Fruit fly (Drosophila melanogaster): ENCODE results near the gene CG44476.

The CG44476 gene

DNA sequence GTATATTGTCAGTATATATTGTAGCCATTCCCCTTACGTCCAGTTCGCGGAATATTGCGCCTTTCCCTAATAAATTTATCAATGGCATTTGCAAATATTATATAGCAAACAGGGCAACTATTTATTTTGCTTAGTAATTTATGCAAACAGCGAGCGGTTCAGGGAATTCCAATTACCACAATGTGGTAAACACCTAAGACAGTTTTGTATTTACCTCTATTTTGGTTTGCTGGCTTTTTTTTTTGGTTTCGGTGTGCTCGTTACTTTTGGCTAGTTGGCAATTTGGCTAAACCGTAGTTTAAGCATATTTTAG lies 38.8 kb upstream of the CG44476 start:
- no peak for TF ChIP-seq CG12605 (GFP tag; IDR thresholded peaks at IDR 0.05)

DNA sequence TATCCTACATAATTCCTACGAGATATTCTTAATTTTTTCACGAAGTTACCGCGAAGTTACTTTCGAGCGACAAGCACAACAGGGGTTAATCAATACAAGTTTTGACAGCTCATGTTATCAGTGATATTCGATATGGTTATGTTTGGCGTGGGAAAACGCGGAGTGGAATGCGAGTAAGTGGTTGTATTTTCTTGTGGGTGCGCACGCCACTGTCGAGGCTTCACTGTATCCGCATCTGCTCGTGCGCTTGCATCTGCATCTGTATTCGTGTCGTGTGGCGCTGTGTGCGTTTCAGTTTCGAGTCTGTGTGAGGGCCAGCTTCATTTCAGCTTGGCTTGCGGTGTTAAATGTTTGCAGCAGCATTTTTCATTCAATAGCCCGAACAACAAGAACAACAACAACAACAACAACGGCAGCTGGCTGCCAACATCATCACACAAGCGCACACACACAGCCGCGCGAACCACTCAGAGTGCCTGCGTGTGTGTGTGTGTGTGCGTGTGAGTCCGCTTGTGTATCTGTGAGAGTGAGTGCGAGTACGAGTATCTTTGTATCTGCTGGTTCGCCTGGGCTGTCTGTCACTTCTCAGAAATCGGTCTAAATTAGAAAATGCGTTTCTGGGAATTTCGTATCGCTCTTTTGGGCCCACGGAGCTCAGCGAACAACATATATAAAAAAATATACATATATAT lies 38.3 kb upstream of the CG44476 start:
- TF ChIP-seq Pif1B (GFP tag; optimal IDR thresholded peaks at IDR 0.05): no peak
- no peak for TF ChIP-seq CG17806 (tag; optimal IDR thresholded peaks at IDR 0.05)
- TF ChIP-seq CG15710 (tag; optimal IDR thresholded peaks at IDR 0.05): peak; percentile 46
- peak; percentile 70 for TF ChIP-seq EcR (GFP tag; optimal IDR thresholded peaks at IDR 0.05)
- peak; percentile 39 for TF ChIP-seq CG8301 (tag; optimal IDR thresholded peaks at IDR 0.05)
- TF ChIP-seq CG12605 (GFP tag; IDR thresholded peaks at IDR 0.05): no peak; the same call in 1 of the 2 replicates
- peak; percentile 81 for TF ChIP-seq CG4496 (GFP tag; IDR thresholded peaks at IDR 0.05)
- TF ChIP-seq CG9948 (tag; optimal IDR thresholded peaks at IDR 0.05): peak; percentile 46
- 0 out of 2 replicates have a peak, but pooled peaks have one; percentile 47 for TF ChIP-seq CG10348 (GFP tag; IDR thresholded peaks at IDR 0.05)
- peak; percentile 82 for TF ChIP-seq fd96Ca (GFP tag; IDR thresholded peaks at IDR 0.05)
- peak; percentile 81 for TF ChIP-seq Ets98B (GFP tag; IDR thresholded peaks at IDR 0.05)
- peak; percentile 41 for TF ChIP-seq Snoo (tag; optimal IDR thresholded peaks at IDR 0.05)
- TF ChIP-seq Pif1A (GFP tag; optimal IDR thresholded peaks at IDR 0.05): no peak
- TF ChIP-seq CG32121 (GFP tag; IDR thresholded peaks at IDR 0.05): 0 out of 2 replicates have a peak, but pooled peaks have one; percentile 22
- peak; percentile 48 for TF ChIP-seq CG8159 (tag; optimal IDR thresholded peaks at IDR 0.05)
- TF ChIP-seq D1 (tag; optimal IDR thresholded peaks at IDR 0.05): no peak
- TF ChIP-seq gl (tag; optimal IDR thresholded peaks at IDR 0.05): peak; percentile 54
- TF ChIP-seq rn (GFP tag; IDR thresholded peaks at IDR 0.05): peak; percentile 50; the same call in 1 of the 2 replicates
- peak; percentile 88 for TF ChIP-seq CG13204 (GFP tag; optimal IDR thresholded peaks at IDR 0.05)
- peak; percentile 47 for TF ChIP-seq CG14655 (GFP tag; optimal IDR thresholded peaks at IDR 0.05)
- peak; percentile 30 for TF ChIP-seq CG34367 (tag; optimal IDR thresholded peaks at IDR 0.05)

DNA sequence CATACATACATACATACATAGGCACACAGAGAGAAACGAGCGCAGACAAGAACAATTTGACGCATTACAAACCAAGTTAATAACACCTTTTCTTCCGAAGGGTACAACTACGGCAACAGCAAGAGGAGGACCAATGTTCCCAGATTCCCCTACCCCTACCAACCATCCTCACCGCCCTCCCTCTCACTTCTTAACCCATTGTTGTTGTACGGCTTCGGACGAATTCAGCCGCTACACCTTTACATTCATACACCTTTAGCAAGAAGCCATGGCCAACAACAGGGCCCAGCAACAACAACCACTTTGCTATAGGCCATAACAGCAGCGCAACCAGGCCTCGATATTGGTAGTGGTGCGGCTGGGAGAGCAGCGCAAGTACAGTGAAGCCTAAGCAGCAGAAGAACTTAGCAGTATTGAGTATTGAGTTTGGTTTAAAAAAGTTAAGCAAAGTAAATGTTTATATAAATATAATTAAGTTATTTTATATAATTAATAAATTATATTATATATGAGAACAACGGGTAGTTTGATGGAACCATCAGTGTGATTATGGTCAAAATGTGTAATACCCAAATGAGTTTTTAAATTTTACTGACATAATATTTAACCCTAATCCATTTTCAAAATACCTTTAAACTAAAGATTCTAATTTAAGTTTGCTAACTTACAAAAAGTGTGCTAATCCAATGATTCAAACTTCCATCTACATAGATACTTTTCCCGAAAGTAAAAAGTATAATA lies 37.6 kb upstream of the CG44476 start:
- TF ChIP-seq Snoo (tag; optimal IDR thresholded peaks at IDR 0.05): no peak
- TF ChIP-seq CG12605 (GFP tag; IDR thresholded peaks at IDR 0.05): 0 out of 2 replicates have a peak, but pooled peaks have one; percentile 10
- no peak for TF ChIP-seq Pif1B (GFP tag; optimal IDR thresholded peaks at IDR 0.05)
- TF ChIP-seq CG15710 (tag; optimal IDR thresholded peaks at IDR 0.05): peak; percentile 18
- 0 out of 2 replicates have a peak, but pooled peaks have one; percentile 22 for TF ChIP-seq CG10348 (GFP tag; IDR thresholded peaks at IDR 0.05)
- no peak for TF ChIP-seq CG8159 (tag; optimal IDR thresholded peaks at IDR 0.05)
- peak; percentile 49 for TF ChIP-seq CG8301 (tag; optimal IDR thresholded peaks at IDR 0.05)
- TF ChIP-seq CG34367 (tag; optimal IDR thresholded peaks at IDR 0.05): peak; percentile 23
- peak; percentile 20; the same call in 1 of the 2 replicates for TF ChIP-seq Ets98B (GFP tag; IDR thresholded peaks at IDR 0.05)
- TF ChIP-seq rn (GFP tag; IDR thresholded peaks at IDR 0.05): peak; percentile 30; the same call in 1 of the 2 replicates
- TF ChIP-seq CG17806 (tag; optimal IDR thresholded peaks at IDR 0.05): no peak
- TF ChIP-seq CG9948 (tag; optimal IDR thresholded peaks at IDR 0.05): no peak
- TF ChIP-seq gl (tag; optimal IDR thresholded peaks at IDR 0.05): peak; percentile 92
- TF ChIP-seq D1 (tag; optimal IDR thresholded peaks at IDR 0.05): no peak
- TF ChIP-seq CG14655 (GFP tag; optimal IDR thresholded peaks at IDR 0.05): peak; percentile 41
- TF ChIP-seq EcR (GFP tag; optimal IDR thresholded peaks at IDR 0.05): peak; percentile 74
- peak; percentile 81 for TF ChIP-seq fd96Ca (GFP tag; IDR thresholded peaks at IDR 0.05)
- peak; percentile 57; the same call in 1 of the 2 replicates for TF ChIP-seq CG32121 (GFP tag; IDR thresholded peaks at IDR 0.05)
- peak; percentile 92 for TF ChIP-seq CG13204 (GFP tag; optimal IDR thresholded peaks at IDR 0.05)
- peak; percentile 54 for TF ChIP-seq Pif1A (GFP tag; optimal IDR thresholded peaks at IDR 0.05)
- peak; percentile 74 for TF ChIP-seq CG4496 (GFP tag; IDR thresholded peaks at IDR 0.05)

DNA sequence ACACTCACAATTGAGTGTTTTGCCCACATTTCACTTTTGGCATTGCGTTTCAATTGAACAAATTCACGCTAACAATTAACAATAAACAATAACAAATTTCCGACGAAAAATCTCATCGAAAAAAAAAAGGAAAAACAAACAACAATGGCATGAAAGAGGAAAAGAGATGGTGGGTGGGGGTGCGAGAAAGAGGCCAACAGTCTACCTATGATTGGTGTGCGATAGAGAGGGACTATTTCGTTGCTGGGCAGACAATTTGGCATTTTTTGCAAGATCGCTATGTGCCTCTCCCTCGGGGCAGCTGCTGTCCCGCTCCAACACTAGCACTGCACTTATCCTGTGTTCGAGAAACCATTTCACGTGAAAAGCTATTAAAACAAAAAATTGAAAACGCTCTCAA lies 36.9 kb upstream of the CG44476 start:
- TF ChIP-seq CG17806 (tag; optimal IDR thresholded peaks at IDR 0.05): no peak
- TF ChIP-seq gl (tag; optimal IDR thresholded peaks at IDR 0.05): no peak
- no peak for TF ChIP-seq Pif1B (GFP tag; optimal IDR thresholded peaks at IDR 0.05)
- TF ChIP-seq CG34367 (tag; optimal IDR thresholded peaks at IDR 0.05): no peak
- no peak for TF ChIP-seq EcR (GFP tag; optimal IDR thresholded peaks at IDR 0.05)
- no peak for TF ChIP-seq CG9948 (tag; optimal IDR thresholded peaks at IDR 0.05)
- no peak for TF ChIP-seq CG10348 (GFP tag; IDR thresholded peaks at IDR 0.05)
- TF ChIP-seq CG8301 (tag; optimal IDR thresholded peaks at IDR 0.05): no peak
- no peak for TF ChIP-seq CG14655 (GFP tag; optimal IDR thresholded peaks at IDR 0.05)
- no peak for TF ChIP-seq CG12605 (GFP tag; IDR thresholded peaks at IDR 0.05)

DNA sequence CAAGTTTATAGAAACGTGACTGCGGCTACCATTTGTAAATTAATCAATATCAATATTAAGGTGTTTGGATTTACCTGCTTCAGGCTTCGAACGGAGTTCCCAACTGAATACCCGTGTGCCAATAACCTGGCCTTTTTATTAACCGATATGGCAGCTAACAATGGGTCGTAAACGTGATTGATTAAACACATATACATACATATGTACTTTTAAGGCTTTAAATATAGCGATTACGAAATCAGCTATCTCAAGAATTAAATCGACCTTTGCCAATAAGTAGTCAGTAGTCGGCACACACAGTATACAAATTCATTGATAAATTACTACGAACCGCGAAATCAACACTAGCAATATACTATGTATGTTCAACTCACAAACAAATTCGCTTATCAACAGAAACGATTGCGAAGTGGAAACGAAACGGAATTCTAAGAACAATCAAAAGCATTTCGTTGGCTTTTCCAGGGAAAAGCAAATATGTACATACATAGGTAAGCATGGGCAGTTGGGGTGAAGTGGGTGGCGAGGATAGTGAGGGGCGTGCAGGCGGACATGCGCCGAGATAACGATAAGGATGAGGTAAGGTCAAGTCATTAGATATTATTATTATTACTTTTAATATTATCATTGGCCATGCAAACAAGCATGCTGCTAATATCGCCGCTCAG lies 35.7 kb upstream of the CG44476 start:
- TF ChIP-seq CG14655 (GFP tag; optimal IDR thresholded peaks at IDR 0.05) (no peak), CG32121 (GFP tag; IDR thresholded peaks at IDR 0.05) (0 out of 2 replicates have a peak, but pooled peaks have one; percentile 20), CG10348 (GFP tag; IDR thresholded peaks at IDR 0.05) (no peak), Ets98B (GFP tag; IDR thresholded peaks at IDR 0.05) (peak; percentile 26), gl (tag; optimal IDR thresholded peaks at IDR 0.05) (peak; percentile 36), CG8159 (tag; optimal IDR thresholded peaks at IDR 0.05) (peak; percentile 25)

All from whole organism, pupa.